Worm (Caenorhabditis elegans) whole organism, early embryonic: ENCODE data around the gene lec-2.

Source experiments
- aly-1 ChIP-seq: sonication (generic microtip); optimal IDR thresholded peaks from 2 replicates; lab custom pipeline; 2016; ENCODE audit warnings: missing genetic modification characterization, missing compliant biosample characterization
- ama-1 ChIP-seq: fragments of 150-350 bp; optimal IDR thresholded peaks from 2 replicates; lab custom pipeline; 2014
- ceh-36 ChIP-seq: sonication (generic microtip); optimal IDR thresholded peaks from 2 replicates; lab custom pipeline; 2016; ENCODE audit warnings: missing genetic modification characterization, inconsistent platforms, missing compliant biosample characterization
- flt-1 ChIP-seq: fragments of 200-800 bp; sonication (Bioruptor generic); IDR thresholded peaks from 2 replicates; pipeline ENCODE4 v1.3.6; 2022; ENCODE audit warnings: missing genetic modification characterization, missing compliant biosample characterization
- hmbx-1 ChIP-seq: sonication (generic microtip); optimal IDR thresholded peaks from 2 replicates; lab custom pipeline; 2016; ENCODE audit warnings: mild to moderate bottlenecking, missing genetic modification characterization, missing compliant biosample characterization
- hmg-4 ChIP-seq: fragments of 200-800 bp; sonication (Bioruptor generic); optimal IDR thresholded peaks from 2 replicates; lab custom pipeline; 2018; ENCODE audit warnings: mild to moderate bottlenecking, missing genetic modification characterization, missing compliant biosample characterization
- hnd-1 ChIP-seq: sonication (generic microtip); optimal IDR thresholded peaks from 2 replicates; lab custom pipeline; 2016; ENCODE audit warnings: missing genetic modification characterization, missing compliant biosample characterization
- pes-1 ChIP-seq: fragments of 200-800 bp; sonication (Bioruptor generic); IDR thresholded peaks from 2 replicates; pipeline ENCODE4 v1.3.6; 2022; ENCODE audit warnings: missing genetic modification reagents, missing genetic modification characterization, missing compliant biosample characterization
- sea-1 ChIP-seq: fragments of 200-800 bp; sonication (Bioruptor generic); conservative IDR thresholded peaks from 2 replicates; pipeline ENCODE4 v1.3.6; 2022; ENCODE audit warnings: missing genetic modification characterization, missing compliant biosample characterization
- tbx-11 ChIP-seq: fragments of 200-800 bp; sonication (Bioruptor generic); IDR thresholded peaks from 2 replicates; pipeline ENCODE4 v1.3.6; 2022; ENCODE audit warnings: missing genetic modification characterization, missing compliant biosample characterization
- tra-4 ChIP-seq: sonication (generic microtip); optimal IDR thresholded peaks from 2 replicates; lab custom pipeline; 2017; ENCODE audit warnings: missing genetic modification characterization, missing compliant biosample characterization

DNA sequence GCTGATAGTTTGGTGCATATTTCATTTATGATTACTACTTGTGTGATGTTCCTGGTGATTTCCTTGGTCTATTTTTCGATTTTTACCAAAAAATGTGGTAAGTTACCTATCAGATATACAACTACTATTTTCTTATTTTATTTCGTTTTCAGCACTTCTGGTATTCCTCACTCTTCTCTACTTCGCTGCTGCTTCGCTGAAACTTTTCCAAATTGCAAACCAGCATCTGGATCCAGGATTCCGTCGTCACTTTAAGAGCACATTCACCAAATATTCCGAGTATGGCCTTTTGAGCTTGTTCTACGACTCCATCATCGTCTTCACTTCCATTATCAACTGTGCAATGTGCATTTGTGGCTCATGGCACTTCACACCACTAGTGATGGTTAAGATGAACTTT is 7.4 kb downstream of the lec-2 start:
- no peak for TF ChIP-seq ama-1 (lab: Kevin White, UChicago)
- TF ChIP-seq hmg-4 (GFP tag; lab: Kevin White, UChicago): no peak
- TF ChIP-seq pes-1 (GFP tag; lab: Robert Waterston, UW): no peak
- no peak for TF ChIP-seq tra-4 (tag; lab: Kevin White, UChicago)
- TF ChIP-seq sea-1 (GFP tag; lab: Robert Waterston, UW): no peak
- no peak for TF ChIP-seq tbx-11
- no peak for TF ChIP-seq aly-1
- TF ChIP-seq hnd-1 (tag; lab: Kevin White, UChicago): no peak
- TF ChIP-seq hmbx-1 (tag; lab: Kevin White, UChicago): no peak
- no peak for TF ChIP-seq flt-1 (GFP tag; lab: Robert Waterston, UW)
- no peak for TF ChIP-seq ceh-36 (tag; lab: Kevin White, UChicago)
